Worm (Caenorhabditis elegans): ENCODE measurements around the gene F40G9.18.

The F40G9.18 gene

ce11 chrIII:165390-165789 is 4.0 kb downstream of the F40G9.18 start, which contains the start of gene F40G9.7 (continued):
- no peak for TF ChIP-seq elt-2 (tag; optimal IDR thresholded peaks at IDR 0.05)
- TF ChIP-seq lin-13 (GFP tag; optimal IDR thresholded peaks at IDR 0.05) = no peak
- TF ChIP-seq nhr-76 (tag; optimal IDR thresholded peaks at IDR 0.05) = no peak
- TF ChIP-seq nhr-84 (tag; optimal IDR thresholded peaks at IDR 0.05) = no peak

DNA sequence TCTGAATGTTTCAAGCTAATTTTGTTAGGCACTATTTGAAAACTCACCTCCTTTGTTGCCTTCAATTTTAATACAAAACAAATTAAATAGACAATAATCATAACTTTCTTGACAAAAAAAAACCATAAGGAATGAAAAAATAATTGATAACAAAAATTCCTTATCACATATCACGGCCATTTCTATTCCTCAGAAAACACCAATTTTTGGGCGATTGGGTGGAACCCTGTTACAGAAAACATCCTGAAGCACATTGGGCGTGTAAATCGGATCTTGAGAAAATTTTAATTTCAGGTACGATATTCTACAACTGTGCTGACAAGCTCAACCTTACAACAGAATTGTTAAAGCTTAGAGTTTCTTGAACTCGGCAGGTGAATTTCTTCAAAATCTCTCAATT is 4.6 kb downstream of the F40G9.18 start, which contains the start of gene F40G9.8:
TSS of gene F40G9.8 (minus strand) at position 101 of the 400 bp plus-strand sequence.
- TF ChIP-seq skn-1 (tag; optimal IDR thresholded peaks at IDR 0.05) (no peak), mab-9 (GFP tag; IDR thresholded peaks at IDR 0.05) (no peak), sptf-1 (tag; optimal IDR thresholded peaks at IDR 0.05) (no peak), nhr-19 (GFP tag; conservative IDR thresholded peaks at IDR 0.05) (no peak), ztf-11 (tag; optimal IDR thresholded peaks at IDR 0.05) (no peak), alr-1 (tag; optimal IDR thresholded peaks at IDR 0.05; ENCODE audit: borderline replicate concordance) (no peak), isw-1 (GFP tag; IDR thresholded peaks at IDR 0.05) (no peak), nhr-76 (tag; optimal IDR thresholded peaks at IDR 0.05) (no peak), nhr-85 (tag) (no peak), nhr-20 (tag; optimal IDR thresholded peaks at IDR 0.05) (no peak), aly-2 (tag; optimal IDR thresholded peaks at IDR 0.05) (no peak), unc-130 (tag; optimal IDR thresholded peaks at IDR 0.05) (no peak), hpl-2 (GFP tag; optimal IDR thresholded peaks at IDR 0.05) (no peak), fkh-8 (tag; optimal IDR thresholded peaks at IDR 0.05) (no peak), lir-3 (tag; optimal IDR thresholded peaks at IDR 0.05; ENCODE audit: poor library complexity) (no peak), fos-1 (tag; optimal IDR thresholded peaks at IDR 0.05) (no peak), nhr-11 (tag; optimal IDR thresholded peaks at IDR 0.05) (no peak), ama-1 (optimal IDR thresholded peaks at IDR 0.05) (no peak)

DNA sequence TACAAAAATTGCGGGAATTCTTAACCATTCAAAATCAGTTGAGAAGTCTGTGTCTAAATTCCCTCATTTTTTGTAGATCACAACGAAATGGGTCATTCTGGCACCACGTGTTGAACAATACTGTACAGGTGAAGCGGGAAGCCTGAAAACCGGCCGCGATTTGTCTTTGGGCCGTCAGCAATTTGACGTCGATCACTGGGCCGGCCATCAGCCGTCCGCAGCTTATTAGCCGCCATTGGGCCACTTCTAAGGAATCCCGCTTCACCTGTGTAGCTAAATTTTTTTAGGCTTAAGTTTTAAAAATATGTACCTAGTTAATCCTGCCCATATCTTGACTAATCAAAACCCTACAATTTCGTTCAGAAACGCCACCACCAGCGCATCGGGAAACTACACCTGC is 9.7 kb downstream of the F40G9.18 start:
- TF ChIP-seq elt-3 (tag; optimal IDR thresholded peaks at IDR 0.05) (no peak), ceh-88 (GFP tag; IDR thresholded peaks at IDR 0.05) (no peak), F16B12.6 (tag; optimal IDR thresholded peaks at IDR 0.05) (no peak), irx-1 (tag; optimal IDR thresholded peaks at IDR 0.05) (no peak), hlh-17 (GFP tag; optimal IDR thresholded peaks at IDR 0.05; ENCODE audit: borderline replicate concordance) (no peak), nhr-20 (tag; optimal IDR thresholded peaks at IDR 0.05) (no peak), lin-14 (GFP tag; optimal IDR thresholded peaks at IDR 0.05) (no peak), lir-3 (tag; optimal IDR thresholded peaks at IDR 0.05; ENCODE audit: poor library complexity) (no peak), nhr-76 (tag; optimal IDR thresholded peaks at IDR 0.05) (no peak), nhr-28 (tag; optimal IDR thresholded peaks at IDR 0.05) (no peak), egl-13 (tag; optimal IDR thresholded peaks at IDR 0.05) (no peak), egl-27 (tag; optimal IDR thresholded peaks at IDR 0.05) (no peak)

ce11 chrIII:159149-159548 is 10.2 kb downstream of the F40G9.18 start:
- TF ChIP-seq mdl-1 (tag; optimal IDR thresholded peaks at IDR 0.05) (no peak), fkh-8 (tag; optimal IDR thresholded peaks at IDR 0.05) (no peak), nhr-28 (tag; optimal IDR thresholded peaks at IDR 0.05) (no peak), ets-5 (GFP tag; IDR thresholded peaks at IDR 0.05) (no peak), nhr-71 (tag; optimal IDR thresholded peaks at IDR 0.05) (no peak), fkh-4 (tag; optimal IDR thresholded peaks at IDR 0.05; ENCODE audit: borderline replicate concordance) (no peak), pax-3 (tag; optimal IDR thresholded peaks at IDR 0.05) (no peak), nhr-47 (tag; optimal IDR thresholded peaks at IDR 0.05) (no peak), lir-3 (tag; optimal IDR thresholded peaks at IDR 0.05; ENCODE audit: poor library complexity) (no peak), lsy-2 (tag; optimal IDR thresholded peaks at IDR 0.05) (no peak), xbp-1 (tag; optimal IDR thresholded peaks at IDR 0.05) (no peak), jun-1 (tag; optimal IDR thresholded peaks at IDR 0.05) (no peak), alr-1 (tag; optimal IDR thresholded peaks at IDR 0.05; ENCODE audit: borderline replicate concordance) (no peak), irx-1 (tag; optimal IDR thresholded peaks at IDR 0.05) (no peak), aha-1 (tag; optimal IDR thresholded peaks at IDR 0.05) (no peak), ama-1 (optimal IDR thresholded peaks at IDR 0.05) (no peak), ces-1 (GFP tag; optimal IDR thresholded peaks at IDR 0.05) (no peak), unc-86 (tag; optimal IDR thresholded peaks at IDR 0.05) (no peak), egl-27 (tag; optimal IDR thresholded peaks at IDR 0.05) (no peak), mab-9 (GFP tag; IDR thresholded peaks at IDR 0.05) (no peak)

Measured in whole organism, L1 larva.